Fruit fly (Drosophila melanogaster) whole organism: Measurements from ENCODE around the gene CG32095.

Source experiments
- CG8478 ChIP-seq: fragments of >200 bp; optimal IDR thresholded peaks from 2 replicates; lab custom pipeline; 2018; ENCODE audit warnings: inconsistent platforms
- Dll ChIP-seq: fragments of >200 bp; optimal IDR thresholded peaks from 2 replicates; lab custom pipeline; 2017
- pan ChIP-seq: fragments of >200 bp; optimal IDR thresholded peaks from 2 replicates; lab custom pipeline; 2017
- psq ChIP-seq: fragments of >200 bp; optimal IDR thresholded peaks from 2 replicates; lab custom pipeline; 2017

dm6 chr3L:11852924-11853323 is 27.4 kb upstream of the CG32095 start:
- TF ChIP-seq Dll (no peak), psq (no peak), pan (lab: Kevin White, UChicago) (no peak), CG8478 (lab: Kevin White, UChicago) (no peak)
